Fruit fly (Drosophila melanogaster): Measurements from ENCODE around the gene Tollo.

The Tollo gene

DNA sequence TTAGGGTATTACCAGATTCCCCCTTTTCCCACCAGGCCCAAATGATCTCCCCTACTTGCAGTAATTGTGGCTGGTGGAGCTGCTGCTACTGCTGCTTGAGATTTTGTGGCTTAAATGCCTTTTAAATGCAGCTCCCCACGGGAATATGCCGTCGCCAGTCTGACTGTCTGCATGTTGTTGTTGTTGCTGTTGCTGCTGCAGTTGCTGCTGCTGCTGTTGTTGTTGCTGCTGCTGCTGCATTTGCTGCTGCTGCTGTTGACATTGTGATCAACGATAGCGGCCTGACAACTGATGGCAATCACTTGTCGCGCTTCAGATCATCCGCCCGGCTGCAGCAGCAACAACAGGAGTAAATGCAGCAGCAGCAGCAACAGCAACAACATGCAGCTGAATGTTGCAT, 8.8 kb upstream of the Tollo start:
- TF ChIP-seq EcR (GFP tag; optimal IDR thresholded peaks at IDR 0.05) (no peak), usp (GFP tag; optimal IDR thresholded peaks at IDR 0.05) (no peak), psq (optimal IDR thresholded peaks at IDR 0.05) (no peak), CG8478 (optimal IDR thresholded peaks at IDR 0.05) (no peak), pan (optimal IDR thresholded peaks at IDR 0.05) (no peak), Dll (optimal IDR thresholded peaks at IDR 0.05) (no peak)

dm6 chr3L:15227533-15228124, 7.8 kb upstream of the Tollo start:
- TF ChIP-seq usp (GFP tag; optimal IDR thresholded peaks at IDR 0.05) (no peak), pan (optimal IDR thresholded peaks at IDR 0.05) (no peak), CG8478 (optimal IDR thresholded peaks at IDR 0.05) (no peak), EcR (GFP tag; optimal IDR thresholded peaks at IDR 0.05) (no peak), psq (optimal IDR thresholded peaks at IDR 0.05) (no peak), Dll (optimal IDR thresholded peaks at IDR 0.05) (no peak)

dm6 chr3L:15229447-15229846, 6.0 kb upstream of the Tollo start:
- TF ChIP-seq pan (optimal IDR thresholded peaks at IDR 0.05) = no peak
- TF ChIP-seq EcR (GFP tag; optimal IDR thresholded peaks at IDR 0.05) = no peak
- TF ChIP-seq CG8478 (optimal IDR thresholded peaks at IDR 0.05) = no peak
- TF ChIP-seq usp (GFP tag; optimal IDR thresholded peaks at IDR 0.05) = no peak
- TF ChIP-seq Dll (optimal IDR thresholded peaks at IDR 0.05) = no peak
- TF ChIP-seq psq (optimal IDR thresholded peaks at IDR 0.05) = no peak

DNA sequence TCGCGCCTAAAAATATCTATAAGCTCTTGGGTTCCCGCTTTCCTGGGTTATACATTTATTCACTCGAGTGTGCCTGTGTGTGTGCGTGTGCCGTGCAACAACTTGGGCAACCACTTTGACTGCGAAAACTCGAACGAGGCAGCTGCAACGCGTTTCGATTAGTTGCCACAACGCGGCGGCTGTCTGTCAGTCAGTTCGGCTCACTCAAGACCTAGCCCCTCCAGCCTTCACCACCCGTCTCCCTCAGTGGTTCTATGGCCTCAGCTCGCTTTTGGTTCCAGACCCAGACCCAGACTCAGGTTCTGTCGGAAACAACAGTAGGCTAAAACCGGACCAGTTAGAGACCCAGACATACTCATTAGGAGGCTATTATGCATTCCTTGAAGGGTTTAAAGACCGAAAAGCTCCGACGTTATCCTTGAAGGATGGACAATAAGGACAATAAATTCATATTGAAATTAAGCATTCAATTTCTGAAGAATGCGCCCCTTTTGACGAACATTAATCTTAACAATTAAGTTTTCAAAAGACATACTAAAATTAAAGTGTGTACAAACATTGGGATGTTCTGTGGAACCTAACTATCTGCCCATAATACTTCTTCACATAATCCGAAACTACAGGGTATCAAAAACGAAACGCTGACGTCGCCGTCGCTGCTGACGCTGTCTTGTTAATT, 5.1 kb upstream of the Tollo start:
- TF ChIP-seq pan (optimal IDR thresholded peaks at IDR 0.05) (peak; percentile 54), usp (GFP tag; optimal IDR thresholded peaks at IDR 0.05) (no peak)

DNA sequence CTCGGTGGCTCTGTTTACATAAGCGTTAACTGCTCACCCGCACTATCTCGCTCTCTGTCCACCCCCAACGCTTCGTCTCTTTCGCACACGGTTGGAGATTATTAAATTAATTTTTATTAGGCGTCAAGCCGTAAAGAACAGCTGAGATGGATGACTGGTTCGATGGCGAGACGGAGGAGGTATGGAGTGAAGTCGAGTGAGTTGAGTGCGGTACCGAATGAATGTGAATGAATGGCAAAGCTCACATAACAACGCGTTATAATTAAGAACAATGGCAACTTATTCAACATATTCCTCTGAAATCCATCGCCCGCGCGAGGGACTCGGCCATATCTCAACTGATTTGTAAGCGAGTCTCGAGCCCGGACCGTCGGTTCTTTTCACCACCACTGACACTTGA, 4.3 kb upstream of the Tollo start:
- TF ChIP-seq CG8478 (optimal IDR thresholded peaks at IDR 0.05) (no peak), Dll (optimal IDR thresholded peaks at IDR 0.05) (no peak), usp (GFP tag; optimal IDR thresholded peaks at IDR 0.05) (no peak), pan (optimal IDR thresholded peaks at IDR 0.05) (no peak)

dm6 chr3L:15232431-15233254, 2.8 kb upstream of the Tollo start:
- no peak for TF ChIP-seq EcR (GFP tag; optimal IDR thresholded peaks at IDR 0.05)
- no peak for TF ChIP-seq pan (optimal IDR thresholded peaks at IDR 0.05)
- no peak for TF ChIP-seq CG8478 (optimal IDR thresholded peaks at IDR 0.05)
- no peak for TF ChIP-seq psq (optimal IDR thresholded peaks at IDR 0.05)
- no peak for TF ChIP-seq Dll (optimal IDR thresholded peaks at IDR 0.05)

DNA sequence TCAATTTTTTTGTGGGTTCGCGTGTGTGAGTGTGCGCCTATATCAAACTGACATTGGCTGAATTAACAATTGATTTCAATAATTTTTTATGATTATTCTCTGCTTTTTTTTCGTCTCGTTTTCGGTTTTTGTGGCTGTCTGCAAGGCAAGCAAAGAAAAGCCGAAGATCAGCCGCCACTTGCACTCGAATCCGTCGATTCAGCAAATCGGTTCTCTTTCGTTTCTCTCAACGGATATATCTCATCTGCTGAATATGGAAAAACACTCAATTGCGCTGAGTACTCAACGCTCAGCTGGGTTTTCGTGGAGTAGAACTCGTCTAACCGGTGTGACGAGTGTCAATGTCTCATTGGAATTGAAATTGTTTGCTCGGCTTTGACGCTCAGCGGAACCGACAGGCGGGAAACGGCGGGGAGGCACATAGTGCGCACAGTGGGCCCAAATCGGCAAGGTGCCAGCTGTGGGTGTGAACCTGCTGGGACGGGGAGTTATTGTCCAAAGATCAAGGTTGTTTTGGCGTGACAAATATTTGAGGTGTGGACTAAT, 1.1 kb upstream of the Tollo start:
- TF ChIP-seq Dll (optimal IDR thresholded peaks at IDR 0.05) (no peak), EcR (GFP tag; optimal IDR thresholded peaks at IDR 0.05) (peak in 1 of 2 experiments; percentile 47)

DNA sequence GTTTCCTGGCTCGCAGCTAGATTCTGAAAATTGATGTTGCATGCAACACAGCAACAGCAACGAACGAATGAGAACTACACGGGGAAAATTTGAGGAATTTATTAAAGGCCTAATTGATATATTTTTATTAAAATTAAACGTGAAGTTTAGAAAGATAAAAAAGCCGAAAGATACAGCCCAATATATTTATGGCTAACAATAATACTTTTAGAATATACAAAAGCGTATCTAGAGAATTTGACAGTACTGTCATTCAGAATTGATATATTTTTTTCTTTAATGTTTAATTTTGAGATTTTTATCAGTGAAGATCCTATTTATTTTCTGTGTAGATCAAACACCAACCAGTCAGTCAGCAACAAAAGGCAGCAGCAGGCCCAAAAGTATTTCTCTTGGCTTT, 5.3 kb downstream of the Tollo start:
- TF ChIP-seq Dll (optimal IDR thresholded peaks at IDR 0.05) (no peak), pan (optimal IDR thresholded peaks at IDR 0.05) (no peak), CG8478 (optimal IDR thresholded peaks at IDR 0.05) (no peak), EcR (GFP tag; optimal IDR thresholded peaks at IDR 0.05) (no peak), psq (optimal IDR thresholded peaks at IDR 0.05) (no peak), usp (GFP tag; optimal IDR thresholded peaks at IDR 0.05) (no peak)

DNA sequence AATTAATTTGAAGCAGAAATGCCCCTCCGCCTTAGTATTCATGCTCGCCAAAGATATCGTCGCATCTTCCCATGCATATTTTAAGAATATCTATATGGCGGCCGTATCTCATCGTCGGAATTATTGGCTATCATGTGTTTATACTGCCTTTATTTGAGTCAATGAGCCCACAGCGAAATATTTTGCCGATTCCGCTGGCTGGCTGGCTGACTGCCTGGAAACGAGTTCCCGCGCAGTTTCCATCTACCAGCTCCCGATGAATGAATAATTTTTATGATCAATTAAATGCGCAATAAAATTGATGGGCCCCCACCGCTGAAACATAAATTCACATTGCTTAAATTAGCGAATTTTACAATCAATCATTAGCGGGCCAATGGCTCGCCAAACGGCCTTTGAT, 8.1 kb downstream of the Tollo start:
- TF ChIP-seq EcR (GFP tag; optimal IDR thresholded peaks at IDR 0.05) = no peak
- no peak for TF ChIP-seq CG8478 (optimal IDR thresholded peaks at IDR 0.05)
- no peak for TF ChIP-seq Dll (optimal IDR thresholded peaks at IDR 0.05)
- no peak for TF ChIP-seq pan (optimal IDR thresholded peaks at IDR 0.05)
- TF ChIP-seq psq (optimal IDR thresholded peaks at IDR 0.05) = no peak
- no peak for TF ChIP-seq usp (GFP tag; optimal IDR thresholded peaks at IDR 0.05)

dm6 chr3L:15245698-15246097, 10.3 kb downstream of the Tollo start:
- TF ChIP-seq pan (optimal IDR thresholded peaks at IDR 0.05) (no peak), EcR (GFP tag; optimal IDR thresholded peaks at IDR 0.05) (no peak), Dll (optimal IDR thresholded peaks at IDR 0.05) (no peak), psq (optimal IDR thresholded peaks at IDR 0.05) (no peak), usp (GFP tag; optimal IDR thresholded peaks at IDR 0.05) (no peak), CG8478 (optimal IDR thresholded peaks at IDR 0.05) (no peak)

- no peak for TF ChIP-seq pan (optimal IDR thresholded peaks at IDR 0.05)
- no peak for TF ChIP-seq CG8478 (optimal IDR thresholded peaks at IDR 0.05)
- TF ChIP-seq EcR (GFP tag; optimal IDR thresholded peaks at IDR 0.05) = no peak
- no peak for TF ChIP-seq psq (optimal IDR thresholded peaks at IDR 0.05)
- TF ChIP-seq Dll (optimal IDR thresholded peaks at IDR 0.05) = no peak
- no peak for TF ChIP-seq usp (GFP tag; optimal IDR thresholded peaks at IDR 0.05)
These were observed 10.9 kb downstream of the Tollo start for dm6 chr3L:15246353-15246752.

- no peak for TF ChIP-seq Dll (optimal IDR thresholded peaks at IDR 0.05)
- no peak for TF ChIP-seq EcR (GFP tag; optimal IDR thresholded peaks at IDR 0.05)
- no peak for TF ChIP-seq usp (GFP tag; optimal IDR thresholded peaks at IDR 0.05)
- no peak for TF ChIP-seq psq (optimal IDR thresholded peaks at IDR 0.05)
- no peak for TF ChIP-seq pan (optimal IDR thresholded peaks at IDR 0.05)
- no peak for TF ChIP-seq CG8478 (optimal IDR thresholded peaks at IDR 0.05)
These were observed 12.0 kb downstream of the Tollo start for dm6 chr3L:15247450-15247849.
